Worm (Caenorhabditis elegans) whole organism, mixed stage, embryonic: ENCODE measurements around the gene hpk-1.
"Not testable (repeated sequence)": the region's sequence is repeated elsewhere in the genome, so short reads cannot be mapped to it uniquely, and the experiment has no call there.

Source experiments
- M03D4.4 ChIP-seq: sonication (generic microtip); optimal IDR thresholded peaks from 2 replicates; lab custom pipeline; 2017; ENCODE audit warnings: mild to moderate bottlenecking, missing genetic modification characterization, missing compliant biosample characterization
- bed-3 ChIP-seq: fragments of 200-800 bp; sonication (Bioruptor generic); optimal IDR thresholded peaks from 3 replicates; lab custom pipeline; 2018; ENCODE audit warnings: mild to moderate bottlenecking, missing genetic modification characterization, moderate library complexity, missing compliant biosample characterization
- ceh-39 ChIP-seq: fragments of 150-350 bp; optimal IDR thresholded peaks from 2 replicates; lab custom pipeline; 2014; ENCODE audit warnings: missing biosample characterization, missing genetic modification characterization
- ceh-43 ChIP-seq: fragments of 200-800 bp; sonication (Bioruptor generic); optimal IDR thresholded peaks from 2 replicates; lab custom pipeline; 2018; ENCODE audit warnings: mild to moderate bottlenecking, missing genetic modification characterization, moderate library complexity, missing compliant biosample characterization
- ceh-83 ChIP-seq: fragments of 200-800 bp; sonication (Bioruptor generic); optimal IDR thresholded peaks from 2 replicates; lab custom pipeline; 2018; ENCODE audit warnings: mild to moderate bottlenecking, missing genetic modification characterization, missing compliant biosample characterization
- ces-1 ChIP-seq: fragments of 150-350 bp; optimal IDR thresholded peaks from 2 replicates; lab custom pipeline; 2014; ENCODE audit warnings: missing biosample characterization, missing genetic modification reagents, missing genetic modification characterization
- cnd-1 ChIP-seq: fragments of 200-800 bp; sonication (Bioruptor generic); optimal IDR thresholded peaks from 2 replicates; lab custom pipeline; 2018; ENCODE audit warnings: mild to moderate bottlenecking, missing genetic modification characterization, missing compliant biosample characterization
- drap-1 ChIP-seq: fragments of 200-800 bp; sonication (Bioruptor generic); optimal IDR thresholded peaks from 3 replicates; lab custom pipeline; 2018; ENCODE audit warnings: mild to moderate bottlenecking, missing genetic modification characterization, missing compliant biosample characterization
- elt-3 ChIP-seq: fragments of 150-350 bp; optimal IDR thresholded peaks from 2 replicates; lab custom pipeline; 2014; ENCODE audit warnings: missing biosample characterization, missing genetic modification characterization
- flh-1 ChIP-seq: fragments of 200-800 bp; sonication (Bioruptor generic); optimal IDR thresholded peaks from 2 replicates; lab custom pipeline; 2018; ENCODE audit warnings: mild to moderate bottlenecking, missing genetic modification characterization, moderate library complexity, missing compliant biosample characterization
- ham-2 ChIP-seq: fragments of 200-800 bp; sonication (Bioruptor generic); optimal IDR thresholded peaks from 2 replicates; lab custom pipeline; 2018; ENCODE audit warnings: mild to moderate bottlenecking, missing genetic modification characterization, missing compliant biosample characterization
- hlh-1 ChIP-seq: fragments of 150-350 bp; optimal IDR thresholded peaks from 2 replicates; lab custom pipeline; 2014; ENCODE audit warnings: missing biosample characterization, missing genetic modification reagents, missing genetic modification characterization
- lin-13 ChIP-seq: fragments of 150-350 bp; optimal IDR thresholded peaks from 2 replicates; lab custom pipeline; 2014; ENCODE audit warnings: missing biosample characterization, missing genetic modification characterization
- lin-32 ChIP-seq: fragments of 200-800 bp; sonication (Bioruptor generic); optimal IDR thresholded peaks from 2 replicates; lab custom pipeline; 2018; ENCODE audit warnings: mild to moderate bottlenecking, missing genetic modification characterization, missing compliant biosample characterization
- lsy-2 ChIP-seq: fragments of 150-350 bp; optimal IDR thresholded peaks from 2 replicates; lab custom pipeline; 2014; ENCODE audit warnings: missing biosample characterization, missing genetic modification characterization
- mab-5 ChIP-seq: fragments of 150-350 bp; optimal IDR thresholded peaks from 2 replicates; lab custom pipeline; 2014; ENCODE audit warnings: missing biosample characterization, missing genetic modification characterization
- mep-1 ChIP-seq: fragments of 150-350 bp; optimal IDR thresholded peaks from 2 replicates; lab custom pipeline; 2017; ENCODE audit warnings: missing biosample characterization, missing genetic modification reagents, missing genetic modification characterization, inconsistent platforms
- mls-2 ChIP-seq: sonication (generic microtip); optimal IDR thresholded peaks from 2 replicates; lab custom pipeline; 2016; ENCODE audit warnings: mild to moderate bottlenecking, missing genetic modification characterization, moderate library complexity, missing compliant biosample characterization
- nhr-12 ChIP-seq: fragments of 150-350 bp; optimal IDR thresholded peaks from 2 replicates; lab custom pipeline; 2014; ENCODE audit warnings: missing biosample characterization, missing genetic modification characterization
- nhr-2 ChIP-seq: fragments of 150-350 bp; optimal IDR thresholded peaks from 2 replicates; lab custom pipeline; 2014; ENCODE audit warnings: missing biosample characterization, missing genetic modification characterization
- nhr-237 ChIP-seq: fragments of 150-350 bp; optimal IDR thresholded peaks from 2 replicates; lab custom pipeline; 2014; ENCODE audit warnings: missing biosample characterization, missing genetic modification characterization
- nhr-28 ChIP-seq: fragments of 150-350 bp; optimal IDR thresholded peaks from 2 replicates; lab custom pipeline; 2014; ENCODE audit warnings: missing biosample characterization, missing genetic modification characterization
- nhr-76 ChIP-seq: sonication (generic microtip); optimal IDR thresholded peaks from 2 replicates; lab custom pipeline; 2017; ENCODE audit warnings: missing biosample characterization, missing genetic modification characterization
- sem-2 ChIP-seq: fragments of 200-800 bp; sonication (Bioruptor generic); optimal IDR thresholded peaks from 2 replicates; lab custom pipeline; 2018; ENCODE audit warnings: mild to moderate bottlenecking, missing genetic modification characterization, missing compliant biosample characterization
- snpc-4 ChIP-seq: fragments of 150-350 bp; optimal IDR thresholded peaks from 2 replicates; lab custom pipeline; 2014; ENCODE audit warnings: missing biosample characterization, missing genetic modification characterization
- sptf-1 ChIP-seq: sonication (generic microtip); optimal IDR thresholded peaks from 2 replicates; lab custom pipeline; 2017; ENCODE audit warnings: mild to moderate bottlenecking, missing genetic modification characterization, moderate library complexity, missing compliant biosample characterization
- tbx-8 ChIP-seq: fragments of 200-800 bp; sonication (Bioruptor generic); optimal IDR thresholded peaks from 2 replicates; lab custom pipeline; 2018; ENCODE audit warnings: mild to moderate bottlenecking, missing genetic modification characterization, moderate library complexity, missing compliant biosample characterization
- unc-120 ChIP-seq: sonication (generic microtip); optimal IDR thresholded peaks from 2 replicates; lab custom pipeline; 2017; ENCODE audit warnings: missing genetic modification characterization, missing compliant biosample characterization; ENCODE audit not compliant: poor library complexity, severe bottlenecking
- unc-39 ChIP-seq: fragments of 150-350 bp; optimal IDR thresholded peaks from 2 replicates; lab custom pipeline; 2014; ENCODE audit warnings: missing biosample characterization, missing genetic modification characterization
- unc-62 ChIP-seq: fragments of 150-350 bp; optimal IDR thresholded peaks from 2 replicates; lab custom pipeline; 2014; ENCODE audit warnings: missing biosample characterization, missing genetic modification reagents, missing genetic modification characterization
- zip-8 ChIP-seq: fragments of 150-350 bp; optimal IDR thresholded peaks from 2 replicates; lab custom pipeline; 2014; ENCODE audit warnings: missing biosample characterization, missing genetic modification characterization
- ztf-11 ChIP-seq: fragments of 150-350 bp; optimal IDR thresholded peaks from 2 replicates; lab custom pipeline; 2014; ENCODE audit warnings: missing biosample characterization, missing genetic modification characterization

The hpk-1 gene

ce11 chrX:4208495-4208894 lies 8.6 kb downstream of the hpk-1 start:
- TF ChIP-seq sem-2, result no peak
- no peak for TF ChIP-seq snpc-4
- no peak for TF ChIP-seq sptf-1 (tag; lab: Kevin White, UChicago)
- TF ChIP-seq ham-2 (GFP tag; lab: Kevin White, UChicago), result no peak
- TF ChIP-seq ceh-43 (GFP tag; lab: Kevin White, UChicago), result no peak
- TF ChIP-seq lin-32 (GFP tag; lab: Kevin White, UChicago), result no peak
- no peak for TF ChIP-seq unc-39 (tag; lab: Kevin White, UChicago)
- TF ChIP-seq nhr-237 (tag; lab: Kevin White, UChicago), result no peak

ce11 chrX:4207385-4207784 lies 9.7 kb downstream of the hpk-1 start, which contains the start of gene F20B6.9:
F20B6.9 (minus strand) TSS chrX:4207485.
- not testable (repeated sequence) for TF ChIP-seq ceh-39 (tag; lab: Kevin White, UChicago); ceh-83 (GFP tag; lab: Kevin White, UChicago); ces-1 (GFP tag; lab: Kevin White, UChicago)

ce11 chrX:4202114-4202513 lies 15.0 kb downstream of the hpk-1 start, which contains the start of gene F20B6.6:
F20B6.6 (minus strand) TSS chrX:4202214.
- not testable (repeated sequence) for TF ChIP-seq drap-1; sem-2; nhr-76 (tag; lab: Kevin White, UChicago)

ce11 chrX:4199829-4200228 lies 17.3 kb downstream of the hpk-1 start, which contains the start of gene F20B6.5:
F20B6.5 (minus strand) TSS chrX:4199929.
- not testable (repeated sequence) for TF ChIP-seq ceh-83 (GFP tag; lab: Kevin White, UChicago); nhr-2 (tag; lab: Kevin White, UChicago); nhr-76 (tag; lab: Kevin White, UChicago)
- TF ChIP-seq, all 35 proteins: peak for 0; not testable (repeated sequence) for 35

ce11 chrX:4196431-4196830 lies 20.7 kb downstream of the hpk-1 start, which contains the start of gene F20B6.4:
F20B6.4 (minus strand) TSS chrX:4196531.
- no peak for TF ChIP-seq mab-5 (tag; lab: Kevin White, UChicago)
- no peak for TF ChIP-seq snpc-4
- TF ChIP-seq, all 35 proteins: peak for 0

- TF ChIP-seq lin-13 (tag; lab: Kevin White, UChicago), result no peak
- TF ChIP-seq unc-120 (tag; lab: Kevin White, UChicago), result no peak
- TF ChIP-seq bed-3 (GFP tag; lab: Kevin White, UChicago), result no peak
- no peak for TF ChIP-seq ceh-43 (GFP tag; lab: Kevin White, UChicago)
- no peak for TF ChIP-seq unc-62 (GFP tag; lab: Kevin White, UChicago)
- no peak for TF ChIP-seq cnd-1 (tag; lab: Kevin White, UChicago)
- no peak for TF ChIP-seq hlh-1 (tag; lab: Kevin White, UChicago)
Measured at ce11 chrX:4193080-4193479, 24.0 kb downstream of the hpk-1 start.

- TF ChIP-seq M03D4.4 (tag; lab: Kevin White, UChicago) (no peak), ces-1 (GFP tag; lab: Kevin White, UChicago) (no peak), nhr-76 (tag; lab: Kevin White, UChicago) (no peak), sem-2 (no peak), unc-120 (tag; lab: Kevin White, UChicago) (no peak), nhr-2 (tag; lab: Kevin White, UChicago) (no peak), hlh-1 (tag; lab: Kevin White, UChicago) (no peak)
Measured at ce11 chrX:4192235-4192634, 24.9 kb downstream of the hpk-1 start.

- TF ChIP-seq lin-32 (GFP tag; lab: Kevin White, UChicago), result no peak
- no peak for TF ChIP-seq flh-1 (GFP tag; lab: Kevin White, UChicago)
- TF ChIP-seq cnd-1 (tag; lab: Kevin White, UChicago), result no peak
- peak; percentile 87 for TF ChIP-seq mep-1 (tag; lab: Kevin White, UChicago)
- TF ChIP-seq nhr-237 (tag; lab: Kevin White, UChicago), result peak; percentile 82
- TF ChIP-seq nhr-28 (tag; lab: Kevin White, UChicago), result no peak
- no peak for TF ChIP-seq ceh-83 (GFP tag; lab: Kevin White, UChicago)
- peak; percentile 45 for TF ChIP-seq lsy-2 (tag; lab: Kevin White, UChicago)
- no peak for TF ChIP-seq nhr-12 (tag; lab: Kevin White, UChicago)
- TF ChIP-seq unc-120 (tag; lab: Kevin White, UChicago), result peak; percentile 72
- no peak for TF ChIP-seq bed-3 (GFP tag; lab: Kevin White, UChicago)
- TF ChIP-seq elt-3 (tag; lab: Kevin White, UChicago), result peak; percentile 40
- peak; percentile 20 for TF ChIP-seq mls-2
- peak; percentile 94 for TF ChIP-seq ces-1 (GFP tag; lab: Kevin White, UChicago)
- TF ChIP-seq unc-62 (GFP tag; lab: Kevin White, UChicago), result peak; percentile 84
- no peak for TF ChIP-seq snpc-4
- TF ChIP-seq zip-8 (tag; lab: Kevin White, UChicago), result no peak
- no peak for TF ChIP-seq M03D4.4 (tag; lab: Kevin White, UChicago)
- TF ChIP-seq unc-39 (tag; lab: Kevin White, UChicago), result no peak
- TF ChIP-seq tbx-8 (GFP tag; lab: Kevin White, UChicago), result no peak
- no peak for TF ChIP-seq ztf-11 (tag; lab: Kevin White, UChicago)
- TF ChIP-seq ham-2 (GFP tag; lab: Kevin White, UChicago), result no peak
- no peak for TF ChIP-seq mab-5 (tag; lab: Kevin White, UChicago)
- TF ChIP-seq ceh-39 (tag; lab: Kevin White, UChicago), result peak; percentile 21
Measured at ce11 chrX:4190537-4191144, 26.4 kb downstream of the hpk-1 start, which contains the start of gene vha-12. vha-12 (plus strand) TSS chrX:4191094.
